Worm (Caenorhabditis elegans): ENCODE data around the gene C34D10.5.

C34D10.5 gene

ce11 chrX:8017759-8018158 is at the start of gene C34D10.5:
Gene C34D10.5, plus strand, starts transcription at chrX:8018027.
- no peak for TF ChIP-seq tbx-9 (tag; optimal IDR thresholded peaks at IDR 0.05; ENCODE audit: borderline replicate concordance)
- TF ChIP-seq ztf-26 (tag; optimal IDR thresholded peaks at IDR 0.05): no peak
- no peak for TF ChIP-seq sea-2 (GFP tag; IDR thresholded peaks at IDR 0.05)
- TF ChIP-seq die-1 (tag; optimal IDR thresholded peaks at IDR 0.05): no peak
- no peak for TF ChIP-seq nhr-120 (GFP tag; IDR thresholded peaks at IDR 0.05)
- no peak for TF ChIP-seq ceh-58 (GFP tag; IDR thresholded peaks at IDR 0.05)
- no peak for TF ChIP-seq chd-7 (tag; optimal IDR thresholded peaks at IDR 0.05)
- TF ChIP-seq lin-26 (GFP tag; IDR thresholded peaks at IDR 0.05): no peak
- peak; percentile 35 for TF ChIP-seq pha-4 (tag; optimal IDR thresholded peaks at IDR 0.05)
- no peak for TF ChIP-seq attf-5 (GFP tag; optimal IDR thresholded peaks at IDR 0.05)
- TF ChIP-seq nhr-80 (tag; optimal IDR thresholded peaks at IDR 0.05): peak; percentile 26
- no peak for TF ChIP-seq madf-6 (GFP tag; IDR thresholded peaks at IDR 0.05)

- TF ChIP-seq sdz-38 (tag; optimal IDR thresholded peaks at IDR 0.05) (no peak), nfya-2 (GFP tag; IDR thresholded peaks at IDR 0.05) (no peak), hlh-12 (tag; optimal IDR thresholded peaks at IDR 0.05) (no peak), athp-1 (tag; optimal IDR thresholded peaks at IDR 0.05) (no peak), Y79H2A.3 (GFP tag; conservative IDR thresholded peaks at IDR 0.05) (no peak), pha-4 (tag; optimal IDR thresholded peaks at IDR 0.05) (no peak), snpc-4 (GFP tag; optimal IDR thresholded peaks at IDR 0.05) (no peak), snpc-4 (tag; optimal IDR thresholded peaks at IDR 0.05) (no peak), F52B5.7 (tag; optimal IDR thresholded peaks at IDR 0.05) (no peak), attf-6 (GFP tag; IDR thresholded peaks at IDR 0.05) (no peak), ceh-91 (GFP tag; IDR thresholded peaks at IDR 0.05) (no peak), lin-40 (tag; optimal IDR thresholded peaks at IDR 0.05) (no peak), ztf-3 (GFP tag; optimal IDR thresholded peaks at IDR 0.05) (no peak), aptf-2 (GFP tag; conservative IDR thresholded peaks at IDR 0.05) (no peak), ceh-58 (GFP tag; IDR thresholded peaks at IDR 0.05) (no peak)
Observed at ce11 chrX:7968537-7968936, 49.3 kb upstream of the C34D10.5 start.

- TF ChIP-seq nhr-80 (tag; optimal IDR thresholded peaks at IDR 0.05): no peak
- no peak for TF ChIP-seq Y79H2A.3 (GFP tag; conservative IDR thresholded peaks at IDR 0.05)
- no peak for TF ChIP-seq lag-1 (GFP tag; IDR thresholded peaks at IDR 0.05)
- TF ChIP-seq dox-1 (GFP tag; IDR thresholded peaks at IDR 0.05): no peak
- no peak for TF ChIP-seq cebp-1 (GFP tag; IDR thresholded peaks at IDR 0.05)
- TF ChIP-seq cebp-1 (tag; optimal IDR thresholded peaks at IDR 0.05): no peak
- TF ChIP-seq attf-3 (GFP tag; conservative IDR thresholded peaks at IDR 0.05): no peak
Observed at ce11 chrX:7975741-7976140, 42.1 kb upstream of the C34D10.5 start.

ce11 chrX:7976400-7976799 is 41.4 kb upstream of the C34D10.5 start, which contains the start of gene F45E1.5:
Gene F45E1.5, plus strand, starts transcription at chrX:7976700.
- TF ChIP-seq fkh-3 (tag; optimal IDR thresholded peaks at IDR 0.05) (no peak), somi-1 (GFP tag; optimal IDR thresholded peaks at IDR 0.05) (no peak), hlh-12 (tag; optimal IDR thresholded peaks at IDR 0.05) (no peak), let-607 (tag; optimal IDR thresholded peaks at IDR 0.05) (no peak), bed-2 (GFP tag; IDR thresholded peaks at IDR 0.05) (no peak), egl-18 (GFP tag; IDR thresholded peaks at IDR 0.05) (no peak), cebp-2 (GFP tag; IDR thresholded peaks at IDR 0.05) (no peak), hlh-26 (GFP tag; conservative IDR thresholded peaks at IDR 0.05) (no peak), F57C9.4 (tag; optimal IDR thresholded peaks at IDR 0.05) (no peak), tbx-9 (tag; optimal IDR thresholded peaks at IDR 0.05; ENCODE audit: borderline replicate concordance) (no peak), akir-1 (GFP tag; optimal IDR thresholded peaks at IDR 0.05) (no peak), him-1 (tag; optimal IDR thresholded peaks at IDR 0.05) (no peak), let-526 (GFP tag; IDR thresholded peaks at IDR 0.05) (no peak), mxl-1 (tag; optimal IDR thresholded peaks at IDR 0.05) (no peak), atf-7 (tag; optimal IDR thresholded peaks at IDR 0.05) (no peak), mel-28 (tag; optimal IDR thresholded peaks at IDR 0.05; ENCODE audit: borderline replicate concordance) (no peak)
